Worm (Caenorhabditis elegans) whole organism, mixed stage, embryonic: ENCODE measurements around the gene hpo-28.

ENCODE experiments used
- M03D4.4 ChIP-seq: sonication (generic microtip); optimal IDR thresholded peaks from 2 replicates; lab custom pipeline; 2017; ENCODE audit warnings: mild to moderate bottlenecking, missing genetic modification characterization, missing compliant biosample characterization
- bed-3 ChIP-seq: fragments of 200-800 bp; sonication (Bioruptor generic); optimal IDR thresholded peaks from 3 replicates; lab custom pipeline; 2018; ENCODE audit warnings: mild to moderate bottlenecking, missing genetic modification characterization, moderate library complexity, missing compliant biosample characterization
- blmp-1 ChIP-seq: fragments of 150-350 bp; optimal IDR thresholded peaks from 2 replicates; lab custom pipeline; 2014; ENCODE audit warnings: missing biosample characterization, missing genetic modification characterization
- ceh-39 ChIP-seq: fragments of 150-350 bp; optimal IDR thresholded peaks from 2 replicates; lab custom pipeline; 2014; ENCODE audit warnings: missing biosample characterization, missing genetic modification characterization
- ceh-43 ChIP-seq: fragments of 200-800 bp; sonication (Bioruptor generic); optimal IDR thresholded peaks from 2 replicates; lab custom pipeline; 2018; ENCODE audit warnings: mild to moderate bottlenecking, missing genetic modification characterization, moderate library complexity, missing compliant biosample characterization
- ceh-83 ChIP-seq: fragments of 200-800 bp; sonication (Bioruptor generic); optimal IDR thresholded peaks from 2 replicates; lab custom pipeline; 2018; ENCODE audit warnings: mild to moderate bottlenecking, missing genetic modification characterization, missing compliant biosample characterization
- ces-1 ChIP-seq: fragments of 150-350 bp; optimal IDR thresholded peaks from 2 replicates; lab custom pipeline; 2014; ENCODE audit warnings: missing biosample characterization, missing genetic modification reagents, missing genetic modification characterization
- cnd-1 ChIP-seq: fragments of 200-800 bp; sonication (Bioruptor generic); optimal IDR thresholded peaks from 2 replicates; lab custom pipeline; 2018; ENCODE audit warnings: mild to moderate bottlenecking, missing genetic modification characterization, missing compliant biosample characterization
- drap-1 ChIP-seq: fragments of 200-800 bp; sonication (Bioruptor generic); optimal IDR thresholded peaks from 3 replicates; lab custom pipeline; 2018; ENCODE audit warnings: mild to moderate bottlenecking, missing genetic modification characterization, missing compliant biosample characterization
- elt-1 ChIP-seq: sonication (generic microtip); optimal IDR thresholded peaks from 2 replicates; lab custom pipeline; 2017; ENCODE audit warnings: missing genetic modification characterization, mild to moderate bottlenecking, missing compliant biosample characterization, antibody characterized with exemption, moderate library complexity, borderline replicate concordance; ENCODE audit not compliant: insufficient read depth
- elt-3 ChIP-seq: fragments of 150-350 bp; optimal IDR thresholded peaks from 2 replicates; lab custom pipeline; 2014; ENCODE audit warnings: missing biosample characterization, missing genetic modification characterization
- flh-1 ChIP-seq: fragments of 200-800 bp; sonication (Bioruptor generic); optimal IDR thresholded peaks from 2 replicates; lab custom pipeline; 2018; ENCODE audit warnings: mild to moderate bottlenecking, missing genetic modification characterization, moderate library complexity, missing compliant biosample characterization
- ham-2 ChIP-seq: fragments of 200-800 bp; sonication (Bioruptor generic); optimal IDR thresholded peaks from 2 replicates; lab custom pipeline; 2018; ENCODE audit warnings: mild to moderate bottlenecking, missing genetic modification characterization, missing compliant biosample characterization
- hlh-1 ChIP-seq: fragments of 150-350 bp; optimal IDR thresholded peaks from 2 replicates; lab custom pipeline; 2014; ENCODE audit warnings: missing biosample characterization, missing genetic modification reagents, missing genetic modification characterization
- lin-13 ChIP-seq: fragments of 150-350 bp; optimal IDR thresholded peaks from 2 replicates; lab custom pipeline; 2014; ENCODE audit warnings: missing biosample characterization, missing genetic modification characterization
- lin-32 ChIP-seq: fragments of 200-800 bp; sonication (Bioruptor generic); optimal IDR thresholded peaks from 2 replicates; lab custom pipeline; 2018; ENCODE audit warnings: mild to moderate bottlenecking, missing genetic modification characterization, missing compliant biosample characterization
- lsy-2 ChIP-seq: fragments of 150-350 bp; optimal IDR thresholded peaks from 2 replicates; lab custom pipeline; 2014; ENCODE audit warnings: missing biosample characterization, missing genetic modification characterization
- mab-5 ChIP-seq: fragments of 150-350 bp; optimal IDR thresholded peaks from 2 replicates; lab custom pipeline; 2014; ENCODE audit warnings: missing biosample characterization, missing genetic modification characterization
- mep-1 ChIP-seq: fragments of 150-350 bp; optimal IDR thresholded peaks from 2 replicates; lab custom pipeline; 2017; ENCODE audit warnings: missing biosample characterization, missing genetic modification reagents, missing genetic modification characterization, inconsistent platforms
- mls-2 ChIP-seq: sonication (generic microtip); optimal IDR thresholded peaks from 2 replicates; lab custom pipeline; 2016; ENCODE audit warnings: mild to moderate bottlenecking, missing genetic modification characterization, moderate library complexity, missing compliant biosample characterization
- nhr-12 ChIP-seq: fragments of 150-350 bp; optimal IDR thresholded peaks from 2 replicates; lab custom pipeline; 2014; ENCODE audit warnings: missing biosample characterization, missing genetic modification characterization
- nhr-2 ChIP-seq: fragments of 150-350 bp; optimal IDR thresholded peaks from 2 replicates; lab custom pipeline; 2014; ENCODE audit warnings: missing biosample characterization, missing genetic modification characterization
- nhr-237 ChIP-seq: fragments of 150-350 bp; optimal IDR thresholded peaks from 2 replicates; lab custom pipeline; 2014; ENCODE audit warnings: missing biosample characterization, missing genetic modification characterization
- nhr-28 ChIP-seq: fragments of 150-350 bp; optimal IDR thresholded peaks from 2 replicates; lab custom pipeline; 2014; ENCODE audit warnings: missing biosample characterization, missing genetic modification characterization
- nhr-76 ChIP-seq: sonication (generic microtip); optimal IDR thresholded peaks from 2 replicates; lab custom pipeline; 2017; ENCODE audit warnings: missing biosample characterization, missing genetic modification characterization
- pha-4 ChIP-seq: fragments of 150-350 bp; optimal IDR thresholded peaks from 2 replicates; lab custom pipeline; 2018; ENCODE audit warnings: missing biosample characterization, missing genetic modification reagents, missing genetic modification characterization
- sem-2 ChIP-seq: fragments of 200-800 bp; sonication (Bioruptor generic); optimal IDR thresholded peaks from 2 replicates; lab custom pipeline; 2018; ENCODE audit warnings: mild to moderate bottlenecking, missing genetic modification characterization, missing compliant biosample characterization
- snpc-4 ChIP-seq: fragments of 150-350 bp; optimal IDR thresholded peaks from 2 replicates; lab custom pipeline; 2014; ENCODE audit warnings: missing biosample characterization, missing genetic modification characterization
- sptf-1 ChIP-seq: sonication (generic microtip); optimal IDR thresholded peaks from 2 replicates; lab custom pipeline; 2017; ENCODE audit warnings: mild to moderate bottlenecking, missing genetic modification characterization, moderate library complexity, missing compliant biosample characterization
- tbx-8 ChIP-seq: fragments of 200-800 bp; sonication (Bioruptor generic); optimal IDR thresholded peaks from 2 replicates; lab custom pipeline; 2018; ENCODE audit warnings: mild to moderate bottlenecking, missing genetic modification characterization, moderate library complexity, missing compliant biosample characterization
- unc-120 ChIP-seq: sonication (generic microtip); optimal IDR thresholded peaks from 2 replicates; lab custom pipeline; 2017; ENCODE audit warnings: missing genetic modification characterization, missing compliant biosample characterization; ENCODE audit not compliant: poor library complexity, severe bottlenecking
- unc-39 ChIP-seq: fragments of 150-350 bp; optimal IDR thresholded peaks from 2 replicates; lab custom pipeline; 2014; ENCODE audit warnings: missing biosample characterization, missing genetic modification characterization
- unc-62 ChIP-seq: fragments of 150-350 bp; optimal IDR thresholded peaks from 2 replicates; lab custom pipeline; 2014; ENCODE audit warnings: missing biosample characterization, missing genetic modification reagents, missing genetic modification characterization
- zip-8 ChIP-seq: fragments of 150-350 bp; optimal IDR thresholded peaks from 2 replicates; lab custom pipeline; 2014; ENCODE audit warnings: missing biosample characterization, missing genetic modification characterization
- ztf-11 ChIP-seq: fragments of 150-350 bp; optimal IDR thresholded peaks from 2 replicates; lab custom pipeline; 2014; ENCODE audit warnings: missing biosample characterization, missing genetic modification characterization

hpo-28 gene

ce11 chrIII:5710045-5710444 lies 921 bp upstream of the hpo-28 start, which contains the start of gene B0336.12:
Gene B0336.12, minus strand, starts transcription at chrIII:5710145.
- TF ChIP-seq ceh-39 (tag; lab: Kevin White, UChicago) = no peak
- TF ChIP-seq flh-1 = no peak
- TF ChIP-seq hlh-1 (tag; lab: Kevin White, UChicago) = no peak
- no peak for TF ChIP-seq ces-1 (GFP tag; lab: Kevin White, UChicago)
- no peak for TF ChIP-seq mls-2 (tag; lab: Kevin White, UChicago)
- TF ChIP-seq tbx-8 (GFP tag; lab: Kevin White, UChicago) = no peak
- TF ChIP-seq, all 35 proteins: peak for 0

ce11 chrIII:5708024-5708423 lies 1.1 kb downstream of the hpo-28 start:
- TF ChIP-seq nhr-12 (tag; lab: Kevin White, UChicago) (no peak), hlh-1 (tag; lab: Kevin White, UChicago) (peak; percentile 22), ceh-43 (GFP tag; lab: Kevin White, UChicago) (no peak), flh-1 (no peak), tbx-8 (GFP tag; lab: Kevin White, UChicago) (no peak), ceh-83 (no peak), elt-1 (tag; lab: Kevin White, UChicago) (no peak), sem-2 (GFP tag; lab: Kevin White, UChicago) (no peak), unc-120 (tag; lab: Kevin White, UChicago) (peak; percentile 31), lin-13 (tag; lab: Kevin White, UChicago) (no peak), blmp-1 (tag; lab: Kevin White, UChicago) (no peak)

DNA sequence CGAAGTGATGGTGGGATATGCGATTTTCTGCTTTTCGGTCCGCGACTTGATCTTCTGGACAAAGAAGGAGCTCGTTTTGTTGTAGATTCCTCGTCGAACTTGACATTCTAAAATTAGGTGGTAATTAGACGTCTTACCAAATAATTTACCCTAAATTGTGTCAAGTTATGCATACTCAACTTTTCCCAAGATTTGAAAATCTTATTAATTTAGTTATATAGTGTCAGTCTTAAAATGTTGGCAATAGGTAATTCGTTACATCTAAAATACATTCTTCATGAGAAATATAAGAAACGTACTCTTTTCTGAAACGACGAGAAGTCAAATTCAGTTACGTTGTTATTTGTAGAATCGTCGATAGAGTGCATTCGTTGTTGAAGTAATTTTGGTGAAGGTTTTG lies 1.6 kb downstream of the hpo-28 start:
- no peak for TF ChIP-seq ztf-11 (tag; lab: Kevin White, UChicago)
- no peak for TF ChIP-seq drap-1 (GFP tag; lab: Kevin White, UChicago)
- no peak for TF ChIP-seq pha-4
- TF ChIP-seq ceh-43 (GFP tag; lab: Kevin White, UChicago) = no peak
- TF ChIP-seq nhr-237 (tag; lab: Kevin White, UChicago) = no peak
- TF ChIP-seq nhr-12 (tag; lab: Kevin White, UChicago) = no peak
- TF ChIP-seq lsy-2 = no peak
- TF ChIP-seq elt-1 (tag; lab: Kevin White, UChicago) = no peak
- TF ChIP-seq mab-5 = no peak
- TF ChIP-seq ham-2 (GFP tag; lab: Kevin White, UChicago) = no peak
- no peak for TF ChIP-seq mep-1 (tag; lab: Kevin White, UChicago)
- no peak for TF ChIP-seq lin-13 (tag; lab: Kevin White, UChicago)
- TF ChIP-seq unc-62 (GFP tag; lab: Kevin White, UChicago) = no peak
- no peak for TF ChIP-seq nhr-76 (tag; lab: Kevin White, UChicago)

- TF ChIP-seq blmp-1 (tag; lab: Kevin White, UChicago) (no peak), tbx-8 (GFP tag; lab: Kevin White, UChicago) (no peak), ces-1 (GFP tag; lab: Kevin White, UChicago) (peak; percentile 90), lin-13 (tag; lab: Kevin White, UChicago) (peak; percentile 92), ztf-11 (tag; lab: Kevin White, UChicago) (peak; percentile 37), cnd-1 (tag; lab: Kevin White, UChicago) (no peak), pha-4 (peak; percentile 93), elt-1 (tag; lab: Kevin White, UChicago) (no peak), ceh-39 (tag; lab: Kevin White, UChicago) (peak; percentile 97), unc-62 (GFP tag; lab: Kevin White, UChicago) (peak; percentile 66), sem-2 (GFP tag; lab: Kevin White, UChicago) (no peak), mls-2 (tag; lab: Kevin White, UChicago) (peak; percentile 33), M03D4.4 (tag; lab: Kevin White, UChicago) (no peak), mab-5 (peak; percentile 85), ham-2 (GFP tag; lab: Kevin White, UChicago) (no peak), drap-1 (GFP tag; lab: Kevin White, UChicago) (no peak), nhr-28 (no peak), unc-39 (tag; lab: Kevin White, UChicago) (no peak), nhr-76 (tag; lab: Kevin White, UChicago) (no peak), nhr-12 (tag; lab: Kevin White, UChicago) (no peak), ceh-43 (GFP tag; lab: Kevin White, UChicago) (no peak), lin-32 (GFP tag; lab: Kevin White, UChicago) (no peak), nhr-2 (no peak), sptf-1 (peak; percentile 62), ceh-83 (no peak), nhr-237 (tag; lab: Kevin White, UChicago) (peak; percentile 94), lsy-2 (peak; percentile 89), unc-120 (tag; lab: Kevin White, UChicago) (peak; percentile 92), hlh-1 (tag; lab: Kevin White, UChicago) (peak; percentile 90), flh-1 (no peak), mep-1 (tag; lab: Kevin White, UChicago) (peak; percentile 98), elt-3 (tag; lab: Kevin White, UChicago) (peak; percentile 12), bed-3 (GFP tag; lab: Kevin White, UChicago) (no peak), snpc-4 (tag; lab: Kevin White, UChicago) (no peak), zip-8 (tag; lab: Kevin White, UChicago) (no peak)
Observed at ce11 chrIII:5706077-5706627, 3.0 kb downstream of the hpo-28 start, which contains the start of gene rpl-23. Gene rpl-23, minus strand, starts transcription at chrIII:5706127.
